Worm (Caenorhabditis elegans) whole organism, L3 larva: Measurements from ENCODE around the gene T16G12.8.

Experiments
- R02D3.7 ChIP-seq: fragments of 150-350 bp; optimal IDR thresholded peaks from 2 replicates; lab custom pipeline; 2014; ENCODE audit warnings: missing biosample characterization, missing genetic modification characterization
- ZK546.5 ChIP-seq: sonication (generic microtip); optimal IDR thresholded peaks from 2 replicates; lab custom pipeline; 2017; ENCODE audit warnings: missing biosample characterization, missing genetic modification characterization
- aly-2 ChIP-seq: fragments of 150-350 bp; optimal IDR thresholded peaks from 2 replicates; lab custom pipeline; 2014; ENCODE audit warnings: missing biosample characterization, missing genetic modification characterization
- ama-1 ChIP-seq: fragments of 150-350 bp; optimal IDR thresholded peaks from 2 replicates; lab custom pipeline; 2018
- ceh-16 ChIP-seq: sonication (generic microtip); optimal IDR thresholded peaks from 2 replicates; lab custom pipeline; 2017; ENCODE audit warnings: missing biosample characterization, missing genetic modification characterization
- ceh-28 ChIP-seq: fragments of 150-350 bp; optimal IDR thresholded peaks from 2 replicates; lab custom pipeline; 2014; ENCODE audit warnings: missing biosample characterization, missing genetic modification reagents, missing genetic modification characterization
- ceh-9 ChIP-seq: sonication (generic microtip); optimal IDR thresholded peaks from 2 replicates; lab custom pipeline; 2018; ENCODE audit warnings: missing biosample characterization, missing genetic modification characterization
- daf-12 ChIP-seq: fragments of 150-350 bp; optimal IDR thresholded peaks from 2 replicates; lab custom pipeline; 2014; ENCODE audit warnings: missing biosample characterization, missing genetic modification reagents, missing genetic modification characterization
- egl-27 ChIP-seq: sonication (generic microtip); optimal IDR thresholded peaks from 4 replicates; lab custom pipeline; 2017; ENCODE audit warnings: missing biosample characterization, missing genetic modification reagents, missing genetic modification characterization
- elt-1 ChIP-seq: fragments of 150-350 bp; optimal IDR thresholded peaks from 2 replicates; lab custom pipeline; 2014; ENCODE audit warnings: missing biosample characterization, missing genetic modification characterization
- elt-3 ChIP-seq, 3 experiments: fragments of 150-350 bp in 1 of 3; sonication (generic microtip) in 2 of 3; optimal IDR thresholded peaks; 2 replicates in 2 of 3; 4 replicates in 1 of 3; lab custom pipeline; 2014 to 2017; ENCODE audit warnings: missing biosample characterization in 3 of 3, missing genetic modification characterization in 3 of 3
- eor-1 ChIP-seq, 2 experiments: fragments of 150-350 bp; optimal IDR thresholded peaks; 2 replicates each; lab custom pipeline; 2014 to 2018; ENCODE audit warnings: missing biosample characterization in 2 of 2, missing genetic modification characterization in 2 of 2
- fkh-2 ChIP-seq: fragments of 150-350 bp; optimal IDR thresholded peaks from 2 replicates; lab custom pipeline; 2014; ENCODE audit warnings: missing biosample characterization, missing genetic modification reagents, missing genetic modification characterization
- fos-1 ChIP-seq: fragments of 150-350 bp; optimal IDR thresholded peaks from 2 replicates; lab custom pipeline; 2014; ENCODE audit warnings: missing biosample characterization, missing genetic modification characterization
- hmg-11 ChIP-seq: sonication (generic microtip); optimal IDR thresholded peaks from 2 replicates; lab custom pipeline; 2016; ENCODE audit warnings: missing genetic modification characterization, missing compliant biosample characterization
- jun-1 ChIP-seq: fragments of 150-350 bp; optimal IDR thresholded peaks from 2 replicates; lab custom pipeline; 2014; ENCODE audit warnings: missing biosample characterization, missing genetic modification reagents, missing genetic modification characterization
- lin-15B ChIP-seq: fragments of 150-350 bp; optimal IDR thresholded peaks from 2 replicates; lab custom pipeline; 2014; ENCODE audit warnings: missing biosample characterization, missing genetic modification characterization
- mdl-1 ChIP-seq: fragments of 150-350 bp; optimal IDR thresholded peaks from 2 replicates; lab custom pipeline; 2014; ENCODE audit warnings: missing biosample characterization, missing genetic modification characterization
- mml-1 ChIP-seq: fragments of 150-350 bp; sonication (generic microtip); optimal IDR thresholded peaks from 3 replicates; lab custom pipeline; 2014; ENCODE audit warnings: missing biosample characterization, missing genetic modification characterization
- nfya-1 ChIP-seq: sonication (generic microtip); optimal IDR thresholded peaks from 2 replicates; lab custom pipeline; 2017; ENCODE audit warnings: missing genetic modification characterization, mild to moderate bottlenecking, missing compliant biosample characterization, antibody characterized with exemption, moderate library complexity; ENCODE audit not compliant: insufficient read depth
- nhr-11 ChIP-seq: fragments of 150-350 bp; optimal IDR thresholded peaks from 2 replicates; lab custom pipeline; 2014; ENCODE audit warnings: missing biosample characterization, missing genetic modification characterization
- nhr-12 ChIP-seq: fragments of 150-350 bp; optimal IDR thresholded peaks from 2 replicates; lab custom pipeline; 2014; ENCODE audit warnings: missing biosample characterization, missing genetic modification characterization
- nhr-23 ChIP-seq: fragments of 150-350 bp; optimal IDR thresholded peaks from 2 replicates; lab custom pipeline; 2014; ENCODE audit warnings: missing biosample characterization, missing genetic modification reagents, missing genetic modification characterization
- nhr-25 ChIP-seq: sonication (generic microtip); optimal IDR thresholded peaks from 2 replicates; lab custom pipeline; 2017; ENCODE audit warnings: missing biosample characterization, missing genetic modification characterization
- nhr-28 ChIP-seq: fragments of 150-350 bp; optimal IDR thresholded peaks from 2 replicates; lab custom pipeline; 2014; ENCODE audit warnings: missing biosample characterization, missing genetic modification characterization
- nhr-43 ChIP-seq: sonication (generic microtip); optimal IDR thresholded peaks from 2 replicates; lab custom pipeline; 2016; ENCODE audit warnings: mild to moderate bottlenecking, missing genetic modification characterization, missing compliant biosample characterization; ENCODE audit not compliant: poor library complexity, severe bottlenecking
- nhr-67 ChIP-seq: fragments of 150-350 bp; optimal IDR thresholded peaks from 2 replicates; lab custom pipeline; 2014; ENCODE audit warnings: missing biosample characterization, missing genetic modification characterization
- nhr-76 ChIP-seq: fragments of 150-350 bp; sonication (generic microtip); optimal IDR thresholded peaks from 5 replicates; lab custom pipeline; 2014; ENCODE audit warnings: missing biosample characterization, missing genetic modification characterization
- nhr-77 ChIP-seq: fragments of 150-350 bp; optimal IDR thresholded peaks from 2 replicates; lab custom pipeline; 2014; ENCODE audit warnings: missing biosample characterization, missing genetic modification characterization
- pha-4 ChIP-seq: fragments of 150-350 bp; optimal IDR thresholded peaks from 2 replicates; lab custom pipeline; 2014; ENCODE audit warnings: missing biosample characterization, missing genetic modification reagents, missing genetic modification characterization
- pqm-1 ChIP-seq: fragments of 150-350 bp; optimal IDR thresholded peaks from 2 replicates; lab custom pipeline; 2017; ENCODE audit warnings: missing biosample characterization, missing genetic modification characterization, inconsistent platforms
- skn-1 ChIP-seq: fragments of 150-350 bp; optimal IDR thresholded peaks from 2 replicates; lab custom pipeline; 2014; ENCODE audit warnings: missing biosample characterization, missing genetic modification characterization
- snpc-4 ChIP-seq: fragments of 150-350 bp; optimal IDR thresholded peaks from 2 replicates; lab custom pipeline; 2014; ENCODE audit warnings: missing biosample characterization, missing genetic modification characterization
- unc-39 ChIP-seq: sonication (generic microtip); optimal IDR thresholded peaks from 4 replicates; lab custom pipeline; 2017; ENCODE audit warnings: missing biosample characterization, missing genetic modification characterization
- unc-62 ChIP-seq: fragments of 150-350 bp; sonication (generic microtip); optimal IDR thresholded peaks from 4 replicates; lab custom pipeline; 2014; ENCODE audit warnings: missing biosample characterization, missing genetic modification reagents, missing genetic modification characterization
- zag-1 ChIP-seq: fragments of 150-350 bp; optimal IDR thresholded peaks from 2 replicates; lab custom pipeline; 2014; ENCODE audit warnings: missing biosample characterization, missing genetic modification characterization
- ztf-11 ChIP-seq: fragments of 150-350 bp; optimal IDR thresholded peaks from 2 replicates; lab custom pipeline; 2014; ENCODE audit warnings: missing biosample characterization, missing genetic modification characterization

T16G12.8 gene

ce11 chrIII:10064140-10064539 lies 5.0 kb downstream of the T16G12.8 start, which contains the start of gene ekl-6 (continued):
- TF ChIP-seq unc-62 (GFP tag; lab: Kevin White, UChicago) (no peak), nhr-23 (no peak), mml-1 (no peak), nhr-11 (tag; lab: Kevin White, UChicago) (no peak), ceh-9 (tag; lab: Kevin White, UChicago) (no peak), zag-1 (tag; lab: Kevin White, UChicago) (no peak), nhr-43 (tag; lab: Kevin White, UChicago) (peak; percentile 79), lin-15B (peak; percentile 48), nhr-12 (tag; lab: Kevin White, UChicago) (no peak), ceh-16 (no peak)

- TF ChIP-seq jun-1 (tag; lab: Kevin White, UChicago) (no peak), skn-1 (tag; lab: Kevin White, UChicago) (no peak), eor-1 (tag; optimal IDR thresholded peaks at IDR 0.05; lab: Kevin White, UChicago) (no peak), unc-62 (GFP tag; lab: Kevin White, UChicago) (no peak), nhr-76 (no peak), nhr-23 (no peak), ceh-9 (tag; lab: Kevin White, UChicago) (no peak), ztf-11 (tag; lab: Kevin White, UChicago) (no peak), snpc-4 (tag; lab: Kevin White, UChicago) (no peak), aly-2 (tag; lab: Kevin White, UChicago) (no peak)
Observed at ce11 chrIII:10069278-10069677, 10.2 kb downstream of the T16G12.8 start, which contains the start of gene T16G12.6. TSS of gene T16G12.6 (plus strand) at chrIII:10069578.

DNA sequence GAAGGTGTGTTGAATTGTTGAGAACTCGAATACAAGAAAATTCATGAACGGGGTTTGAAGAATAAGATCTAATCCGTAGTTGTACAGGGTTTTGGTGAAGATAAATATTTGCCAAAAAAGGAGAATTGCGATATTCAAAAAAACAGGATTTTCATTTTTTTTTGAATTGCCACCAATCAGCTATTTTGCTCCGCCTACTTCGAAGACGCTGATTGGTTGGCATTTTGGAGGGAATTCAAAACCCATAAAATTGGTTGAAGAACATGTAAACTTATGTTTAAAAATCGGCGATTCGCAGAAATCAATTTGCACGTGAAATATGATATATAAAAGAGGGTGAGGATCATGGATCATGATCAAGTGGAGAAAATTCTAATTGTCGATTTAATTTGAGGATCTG lies 16.9 kb downstream of the T16G12.8 start:
- no peak for TF ChIP-seq nhr-67 (tag; lab: Kevin White, UChicago)
- TF ChIP-seq pha-4 = no peak
- TF ChIP-seq mdl-1 (tag; lab: Kevin White, UChicago) = no peak
- TF ChIP-seq nfya-1 (tag; lab: Kevin White, UChicago) = peak; percentile 92

ce11 chrIII:10078151-10078550 lies 19.0 kb downstream of the T16G12.8 start, which contains the start of gene T16G12.9:
TSS of gene T16G12.9 (minus strand) at chrIII:10078251.
- TF ChIP-seq unc-39 (tag; lab: Kevin White, UChicago) (no peak), jun-1 (tag; lab: Kevin White, UChicago) (no peak), ceh-28 (tag; lab: Kevin White, UChicago) (no peak)

DNA sequence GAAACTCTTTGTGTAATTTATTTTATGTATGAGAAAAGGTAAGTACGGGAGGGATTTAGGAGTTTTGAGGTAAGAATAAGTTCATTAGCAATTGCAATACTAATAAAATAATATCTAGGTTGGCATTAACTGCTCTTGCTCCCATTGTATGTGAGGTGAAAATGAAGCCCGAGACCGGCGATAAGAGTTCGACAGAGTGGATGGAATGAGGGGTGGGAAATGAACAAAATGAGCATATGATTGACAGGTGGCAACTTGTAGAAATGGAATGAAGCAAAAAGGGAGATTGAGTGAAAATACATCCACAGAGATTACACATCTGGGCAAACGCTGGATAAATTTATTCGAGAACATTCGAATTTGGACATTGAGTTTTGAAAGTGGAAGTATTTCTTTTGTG lies 19.7 kb downstream of the T16G12.8 start:
- TF ChIP-seq ztf-11 (tag; lab: Kevin White, UChicago) (no peak), nhr-28 (tag; lab: Kevin White, UChicago) (no peak), ceh-16 (no peak), fos-1 (no peak), ama-1 (lab: Kevin White, UChicago) (no peak), fkh-2 (tag; lab: Kevin White, UChicago) (no peak), pha-4 (no peak), aly-2 (tag; lab: Kevin White, UChicago) (no peak), daf-12 (tag; lab: Kevin White, UChicago) (no peak), ZK546.5 (tag; lab: Kevin White, UChicago) (no peak), egl-27 (tag; lab: Kevin White, UChicago) (no peak), mdl-1 (tag; lab: Kevin White, UChicago) (no peak), nhr-12 (tag; lab: Kevin White, UChicago) (no peak), R02D3.7 (no peak), elt-1 (tag; lab: Kevin White, UChicago) (no peak), elt-3 (tag; optimal IDR thresholded peaks at IDR 0.05; lab: Kevin White, UChicago) (no peak), nhr-11 (tag; lab: Kevin White, UChicago) (no peak)

DNA sequence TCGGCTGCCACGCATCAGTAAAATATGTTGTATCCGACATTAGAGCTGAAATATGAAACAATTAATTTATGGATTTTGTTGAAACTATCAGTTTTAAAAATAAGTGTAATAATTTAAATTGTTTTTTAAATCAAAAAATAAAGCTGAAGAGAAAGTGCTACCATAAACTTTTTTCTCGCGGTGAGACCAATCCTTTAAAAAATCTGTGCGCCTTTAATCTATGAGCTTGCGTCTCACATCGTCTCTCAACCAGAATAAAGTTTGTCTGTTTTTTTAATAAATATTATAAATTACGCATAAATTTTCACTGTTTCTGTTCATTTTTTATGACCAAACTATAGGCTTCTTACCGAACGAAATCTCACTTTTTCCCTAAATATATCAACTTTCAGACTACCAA lies 24.1 kb downstream of the T16G12.8 start, which contains the start of gene T16H12.3:
Gene T16H12.3, minus strand, starts transcription at position 51 of the 400 bp plus-strand sequence.
- TF ChIP-seq nhr-25 (tag; lab: Kevin White, UChicago) (no peak), skn-1 (tag; lab: Kevin White, UChicago) (no peak), elt-1 (tag; lab: Kevin White, UChicago) (no peak), pqm-1 (tag; lab: Kevin White, UChicago) (no peak), hmg-11 (no peak), unc-62 (GFP tag; lab: Kevin White, UChicago) (no peak), mdl-1 (tag; lab: Kevin White, UChicago) (no peak), nhr-67 (tag; lab: Kevin White, UChicago) (no peak), ama-1 (lab: Kevin White, UChicago) (no peak), jun-1 (tag; lab: Kevin White, UChicago) (no peak), nhr-77 (tag; lab: Kevin White, UChicago) (no peak), nhr-11 (tag; lab: Kevin White, UChicago) (no peak), ceh-16 (no peak), nhr-12 (tag; lab: Kevin White, UChicago) (no peak)
